Worm (Caenorhabditis elegans) whole organism, L4 larva: ENCODE data around the gene iglr-2.
A peak's percentile ranks its signal among the peaks of the same experiment; 100 is the strongest.

Experiments used
- F44E2.7 ChIP-seq: fragments of 200-800 bp; sonication (Bioruptor generic); IDR thresholded peaks from 2 replicates; pipeline ENCODE4 v2.1.2; 2022; ENCODE audit warnings: missing genetic modification characterization, missing compliant biosample characterization
- R02D3.7 ChIP-seq: fragments of 150-350 bp; sonication (generic microtip); optimal IDR thresholded peaks from 3 replicates; lab custom pipeline; 2014; ENCODE audit warnings: missing biosample characterization, missing genetic modification characterization
- T20F7.1 ChIP-seq: fragments of 200-800 bp; sonication (Bioruptor generic); optimal IDR thresholded peaks from 2 replicates; lab custom pipeline; 2018; ENCODE audit warnings: mild to moderate bottlenecking, missing genetic modification characterization, missing compliant biosample characterization
- Y105C5A.15 ChIP-seq: fragments of 200-800 bp; sonication (Bioruptor generic); IDR thresholded peaks from 2 replicates; pipeline ENCODE4 v1.3.6; 2022; ENCODE audit warnings: missing genetic modification characterization, missing compliant biosample characterization
- Y5F2A.4 ChIP-seq: fragments of 200-800 bp; sonication (Bioruptor generic); optimal IDR thresholded peaks from 2 replicates; lab custom pipeline; 2018; ENCODE audit warnings: mild to moderate bottlenecking, missing genetic modification characterization, missing compliant biosample characterization
- Y75B8A.6 ChIP-seq: fragments of 200-800 bp; sonication (Bioruptor generic); IDR thresholded peaks from 2 replicates; pipeline ENCODE4 v1.3.6; 2022; ENCODE audit warnings: missing genetic modification reagents, missing genetic modification characterization, missing compliant biosample characterization
- ZK546.5 ChIP-seq, 2 experiments: sonication (generic microtip); optimal IDR thresholded peaks; 2 replicates each; lab custom pipeline; 2017; ENCODE audit warnings: missing biosample characterization in 2 of 2, missing genetic modification characterization in 2 of 2
- aha-1 ChIP-seq: fragments of 150-350 bp; peaks from one replicate; lab custom pipeline; 2014; ENCODE audit warnings: missing biosample characterization, missing genetic modification characterization
- ama-1 ChIP-seq: fragments of 150-350 bp; optimal IDR thresholded peaks from 2 replicates; lab custom pipeline; 2014; ENCODE audit warnings: inconsistent platforms, mixed read lengths
- arid-1 ChIP-seq: fragments of 200-800 bp; sonication (Bioruptor generic); conservative IDR thresholded peaks from 2 replicates; pipeline ENCODE4 v1.3.6; 2022; ENCODE audit warnings: missing genetic modification reagents, missing genetic modification characterization, missing compliant biosample characterization
- attf-4 ChIP-seq: sonication (generic microtip); optimal IDR thresholded peaks from 3 replicates; lab custom pipeline; 2017; ENCODE audit warnings: missing biosample characterization, missing genetic modification characterization
- ceh-20 ChIP-seq: fragments of 200-800 bp; sonication (Bioruptor generic); IDR thresholded peaks from 2 replicates; pipeline ENCODE4 v1.3.6; 2022; ENCODE audit warnings: missing genetic modification reagents, missing genetic modification characterization, missing compliant biosample characterization
- ceh-28 ChIP-seq: fragments of 150-350 bp; optimal IDR thresholded peaks from 2 replicates; lab custom pipeline; 2014; ENCODE audit warnings: missing biosample characterization, missing genetic modification reagents, missing genetic modification characterization
- ceh-32 ChIP-seq: sonication (generic microtip); optimal IDR thresholded peaks from 2 replicates; lab custom pipeline; 2016; ENCODE audit warnings: mild to moderate bottlenecking, missing genetic modification characterization, missing compliant biosample characterization; ENCODE audit not compliant: poor library complexity
- daf-12 ChIP-seq: fragments of 150-350 bp; optimal IDR thresholded peaks from 2 replicates; lab custom pipeline; 2014; ENCODE audit warnings: missing biosample characterization, missing genetic modification reagents, missing genetic modification characterization
- dmd-6 ChIP-seq: fragments of 200-800 bp; sonication (Bioruptor generic); IDR thresholded peaks from 2 replicates; pipeline ENCODE4 v1.3.6; 2022; ENCODE audit warnings: missing genetic modification reagents, missing genetic modification characterization, missing compliant biosample characterization
- duxl-1 ChIP-seq: sonication (generic microtip); optimal IDR thresholded peaks from 2 replicates; lab custom pipeline; 2016; ENCODE audit warnings: mild to moderate bottlenecking, missing genetic modification characterization, moderate library complexity, missing compliant biosample characterization; ENCODE audit not compliant: poor library complexity
- egl-27 ChIP-seq: sonication (generic microtip); optimal IDR thresholded peaks from 3 replicates; lab custom pipeline; 2017; ENCODE audit warnings: missing biosample characterization, missing genetic modification reagents, missing genetic modification characterization
- gei-8 ChIP-seq: fragments of 200-800 bp; sonication (Bioruptor generic); optimal IDR thresholded peaks from 2 replicates; lab custom pipeline; 2018; ENCODE audit warnings: mild to moderate bottlenecking, missing genetic modification characterization, missing compliant biosample characterization
- hlh-30 ChIP-seq: sonication (generic microtip); optimal IDR thresholded peaks from 2 replicates; lab custom pipeline; 2017; ENCODE audit warnings: antibody characterized with exemption, mild to moderate bottlenecking, missing genetic modification characterization, missing compliant biosample characterization; ENCODE audit not compliant: insufficient read depth
- lin-1 ChIP-seq: fragments of 200-800 bp; sonication (Bioruptor generic); IDR thresholded peaks from 2 replicates; pipeline ENCODE4 v1.3.6; 2022; ENCODE audit warnings: missing genetic modification reagents, missing genetic modification characterization, missing compliant biosample characterization
- lin-13 ChIP-seq: fragments of 150-350 bp; optimal IDR thresholded peaks from 2 replicates; lab custom pipeline; 2014; ENCODE audit warnings: missing biosample characterization, missing genetic modification reagents, missing genetic modification characterization
- lin-15B ChIP-seq: fragments of 150-350 bp; sonication (generic microtip); optimal IDR thresholded peaks from 3 replicates; lab custom pipeline; 2014; ENCODE audit warnings: missing biosample characterization, missing genetic modification characterization
- lin-29 ChIP-seq: fragments of 200-800 bp; sonication (Bioruptor generic); IDR thresholded peaks from 2 replicates; pipeline ENCODE4 v1.3.6; 2022; ENCODE audit warnings: missing genetic modification reagents, missing genetic modification characterization, missing compliant biosample characterization
- lin-38 ChIP-seq: fragments of 200-800 bp; sonication (Bioruptor generic); IDR thresholded peaks from 2 replicates; pipeline ENCODE4 v1.3.6; 2022; ENCODE audit warnings: missing genetic modification reagents, missing genetic modification characterization, missing compliant biosample characterization
- lir-3 ChIP-seq: sonication (generic microtip); optimal IDR thresholded peaks from 2 replicates; lab custom pipeline; 2016; ENCODE audit warnings: mild to moderate bottlenecking, missing genetic modification characterization, missing compliant biosample characterization
- lsy-2 ChIP-seq, 2 experiments: fragments of 150-350 bp in 1 of 2; sonication (generic microtip) in 1 of 2; optimal IDR thresholded peaks; 2 replicates each; lab custom pipeline; 2014 to 2017; ENCODE audit warnings: missing biosample characterization in 2 of 2, missing genetic modification characterization in 2 of 2
- madf-9 ChIP-seq: fragments of 200-800 bp; sonication (Bioruptor generic); conservative IDR thresholded peaks from 2 replicates; pipeline ENCODE4 v1.3.6; 2022; ENCODE audit warnings: missing genetic modification reagents, missing genetic modification characterization, missing compliant biosample characterization
- mdl-1 ChIP-seq, 2 experiments: fragments of 150-350 bp in 1 of 2; sonication (generic microtip) in 1 of 2; optimal IDR thresholded peaks; 2 replicates each; lab custom pipeline; 2014 to 2017; ENCODE audit warnings: missing biosample characterization in 2 of 2, missing genetic modification characterization in 2 of 2
- mxl-3 ChIP-seq: fragments of 200-800 bp; sonication (Bioruptor generic); optimal IDR thresholded peaks from 2 replicates; lab custom pipeline; 2018; ENCODE audit warnings: mild to moderate bottlenecking, missing genetic modification characterization, missing compliant biosample characterization
- nhr-11 ChIP-seq: fragments of 150-350 bp; optimal IDR thresholded peaks from 2 replicates; lab custom pipeline; 2014; ENCODE audit warnings: missing biosample characterization, missing genetic modification characterization
- nhr-25 ChIP-seq: sonication (generic microtip); optimal IDR thresholded peaks from 2 replicates; lab custom pipeline; 2017; ENCODE audit warnings: missing genetic modification characterization, mild to moderate bottlenecking, missing compliant biosample characterization, antibody characterized with exemption, moderate library complexity, borderline replicate concordance; ENCODE audit not compliant: insufficient read depth
- nhr-76 ChIP-seq: fragments of 150-350 bp; optimal IDR thresholded peaks from 2 replicates; lab custom pipeline; 2014; ENCODE audit warnings: missing biosample characterization, missing genetic modification characterization
- nhr-77 ChIP-seq: fragments of 150-350 bp; optimal IDR thresholded peaks from 2 replicates; lab custom pipeline; 2014; ENCODE audit warnings: missing biosample characterization, missing genetic modification characterization
- pha-4 ChIP-seq, 2 experiments: fragments of 150-350 bp in 1 of 2; fragments of 200-800 bp in 1 of 2; sonication (Bioruptor generic) in 1 of 2; IDR thresholded peaks in 1 of 2; optimal IDR thresholded peaks in 1 of 2; 2 replicates each; pipeline versions ENCODE4 v1.3.6 to Lab custom; 2014 to 2022; ENCODE audit warnings: missing genetic modification characterization in 2 of 2, missing genetic modification reagents in 2 of 2, missing biosample characterization in 1 of 2, missing compliant biosample characterization in 1 of 2
- pqm-1 ChIP-seq: sonication (generic microtip); optimal IDR thresholded peaks from 2 replicates; lab custom pipeline; 2017; ENCODE audit warnings: missing biosample characterization, missing genetic modification characterization
- rbr-2 ChIP-seq: sonication (generic microtip); optimal IDR thresholded peaks from 2 replicates; lab custom pipeline; 2016; ENCODE audit warnings: missing genotype, missing genetic modification characterization, missing compliant biosample characterization
- saeg-2 ChIP-seq: fragments of 200-800 bp; sonication (Bioruptor generic); IDR thresholded peaks from 2 replicates; pipeline ENCODE4 v1.3.6; 2022; ENCODE audit warnings: missing genetic modification reagents, missing genetic modification characterization, missing compliant biosample characterization
- sdz-12 ChIP-seq: fragments of 200-800 bp; sonication (Bioruptor generic); optimal IDR thresholded peaks from 2 replicates; lab custom pipeline; 2018; ENCODE audit warnings: mild to moderate bottlenecking, missing genetic modification characterization, missing compliant biosample characterization
- skn-1 ChIP-seq: fragments of 150-350 bp; optimal IDR thresholded peaks from 2 replicates; lab custom pipeline; 2014; ENCODE audit warnings: missing biosample characterization, missing genetic modification characterization
- snpc-4 ChIP-seq: fragments of 150-350 bp; optimal IDR thresholded peaks from 2 replicates; lab custom pipeline; 2014; ENCODE audit warnings: missing biosample characterization, missing genetic modification characterization
- spr-1 ChIP-seq: sonication (generic microtip); optimal IDR thresholded peaks from 2 replicates; lab custom pipeline; 2016; ENCODE audit warnings: mild to moderate bottlenecking, missing genetic modification characterization, missing compliant biosample characterization
- tag-97 ChIP-seq: fragments of 200-800 bp; sonication (Bioruptor generic); IDR thresholded peaks from 2 replicates; pipeline ENCODE4 v1.3.6; 2022; ENCODE audit warnings: missing genetic modification characterization, missing compliant biosample characterization
- tra-1 ChIP-seq: fragments of 200-800 bp; sonication (Bioruptor generic); IDR thresholded peaks from 2 replicates; pipeline ENCODE4 v1.3.6; 2022; ENCODE audit warnings: missing genetic modification reagents, missing genetic modification characterization, missing compliant biosample characterization
- unc-130 ChIP-seq: sonication (generic microtip); optimal IDR thresholded peaks from 2 replicates; lab custom pipeline; 2016; ENCODE audit warnings: missing genetic modification reagents, missing genetic modification characterization, missing compliant biosample characterization
- unc-62 ChIP-seq, 3 experiments: fragments of 150-350 bp in 1 of 3; sonication (generic microtip); optimal IDR thresholded peaks in 2 of 3; peaks in 1 of 3; 1 replicate in 1 of 3; 2 replicates in 2 of 3; lab custom pipeline; 2014 to 2017; ENCODE audit warnings: missing biosample characterization in 3 of 3, missing genetic modification characterization in 3 of 3, missing genetic modification reagents in 3 of 3, missing genotype in 1 of 3
- zfp-3 ChIP-seq: fragments of 200-800 bp; sonication (Bioruptor generic); conservative IDR thresholded peaks from 2 replicates; pipeline ENCODE4 v1.3.6; 2022; ENCODE audit warnings: missing genetic modification reagents, missing genetic modification characterization, missing compliant biosample characterization
- zip-2 ChIP-seq: fragments of 150-350 bp; optimal IDR thresholded peaks from 2 replicates; lab custom pipeline; 2014; ENCODE audit warnings: missing biosample characterization, missing genetic modification characterization
- ztf-11 ChIP-seq: fragments of 150-350 bp; optimal IDR thresholded peaks from 2 replicates; lab custom pipeline; 2014; ENCODE audit warnings: missing biosample characterization, missing genetic modification characterization
- ztf-7 ChIP-seq: fragments of 150-350 bp; optimal IDR thresholded peaks from 2 replicates; lab custom pipeline; 2014; ENCODE audit warnings: missing biosample characterization, missing genetic modification characterization

iglr-2 gene

ce11 chrIII:8358213-8358672 is 27.1 kb upstream of the iglr-2 start, which contains the start of the genes R05D3.8 and rfp-1:
R05D3.8 (minus strand) TSS chrIII:8358327.
rfp-1 (plus strand) TSS chrIII:8358622.
- TF ChIP-seq mxl-3 (GFP tag; lab: Kevin White, UChicago) (peak; percentile 25), spr-1 (tag; lab: Kevin White, UChicago) (no peak), snpc-4 (no peak), ceh-20 (no peak; the same call in 1 of the 2 replicates), ama-1 (no peak), zfp-3 (GFP tag; lab: Robert Waterston, UW) (no peak), rbr-2 (tag; lab: Kevin White, UChicago) (peak; percentile 43), Y105C5A.15 (no peak), lsy-2 (tag; optimal IDR thresholded peaks at IDR 0.05; lab: Kevin White, UChicago) (peak; percentile 97 to 99), dmd-6 (GFP tag; lab: Robert Waterston, UW) (peak; percentile 40), egl-27 (tag; lab: Kevin White, UChicago) (no peak), lir-3 (tag; lab: Kevin White, UChicago) (no peak), unc-62 (GFP tag; optimal IDR thresholded peaks at IDR 0.05 in 1 of 2; lab: Kevin White, UChicago) (peak in 1 of 2 experiments; percentile 99), unc-62 (tag; optimal IDR thresholded peaks at IDR 0.05; lab: Kevin White, UChicago) (no peak), ztf-7 (no peak), F44E2.7 (no peak), Y75B8A.6 (GFP tag; lab: Robert Waterston, UW) (no peak), tra-1 (GFP tag; lab: Robert Waterston, UW) (0 out of 2 replicates have a peak, but pooled peaks have one; percentile 22), aha-1 (peak; percentile 44), R02D3.7 (tag; lab: Kevin White, UChicago) (peak; percentile 97), T20F7.1 (peak; percentile 73), zip-2 (tag; lab: Kevin White, UChicago) (no peak), madf-9 (no peak), gei-8 (no peak), nhr-11 (tag; lab: Kevin White, UChicago) (peak; percentile 89), lin-15B (tag; lab: Kevin White, UChicago) (peak; percentile 49), ZK546.5 (tag; optimal IDR thresholded peaks at IDR 0.05; lab: Kevin White, UChicago) (peak in 1 of 2 experiments; percentile 19), pqm-1 (peak; percentile 3), tag-97 (GFP tag; lab: Robert Waterston, UW) (no peak), sdz-12 (GFP tag; lab: Kevin White, UChicago) (no peak), lin-29 (no peak), lin-1 (GFP tag; lab: Robert Waterston, UW) (0 out of 2 replicates have a peak, but pooled peaks have one; percentile 27), lin-13 (GFP tag; lab: Kevin White, UChicago) (peak; percentile 88), hlh-30 (tag; lab: Kevin White, UChicago) (peak; percentile 84), mdl-1 (tag; optimal IDR thresholded peaks at IDR 0.05; lab: Kevin White, UChicago) (peak in 1 of 2 experiments; percentile 28), lin-38 (peak; percentile 65), arid-1 (GFP tag; lab: Robert Waterston, UW) (peak; percentile 67; the same call in 1 of the 2 replicates), Y5F2A.4 (GFP tag; lab: Kevin White, UChicago) (no peak), nhr-77 (peak; percentile 91), saeg-2 (no peak), duxl-1 (tag; lab: Kevin White, UChicago) (peak; percentile 6), ceh-32 (tag; lab: Kevin White, UChicago) (no peak), unc-130 (peak; percentile 74), nhr-25 (peak; percentile 76), daf-12 (tag; lab: Kevin White, UChicago) (no peak), attf-4 (tag; lab: Kevin White, UChicago) (no peak), skn-1 (no peak), ceh-28 (tag; lab: Kevin White, UChicago) (no peak), pha-4 (GFP tag; IDR thresholded peaks at IDR 0.05; lab: Robert Waterston, UW) (no peak), pha-4 (tag; optimal IDR thresholded peaks at IDR 0.05; lab: Kevin White, UChicago) (peak; percentile 83), ztf-11 (tag; lab: Kevin White, UChicago) (no peak), nhr-76 (tag; lab: Kevin White, UChicago) (no peak)
